Fruit fly (Drosophila melanogaster) whole organism, embryonic: ENCODE results near the gene cher.

Source experiments
- ATbp ChIP-seq: fragments of 200-800 bp; sonication (Bioruptor generic); optimal IDR thresholded peaks from 2 replicates; lab custom pipeline; 2017; ENCODE audit warnings: missing biosample characterization, mild to moderate bottlenecking, missing genetic modification characterization, missing genetic modification reagents
- CG10565 ChIP-seq: fragments of 200-800 bp; sonication (Bioruptor generic); optimal IDR thresholded peaks from 3 replicates; lab custom pipeline; 2016; ENCODE audit warnings: missing biosample characterization, mild to moderate bottlenecking, missing genetic modification characterization
- CG11723 ChIP-seq: fragments of 200-800 bp; sonication (Bioruptor generic); optimal IDR thresholded peaks from 2 replicates; lab custom pipeline; 2017; ENCODE audit warnings: missing biosample characterization, mild to moderate bottlenecking, missing genetic modification characterization
- CG12391 ChIP-seq: fragments of 200-800 bp; sonication (Bioruptor generic); optimal IDR thresholded peaks from 3 replicates; lab custom pipeline; 2018; ENCODE audit warnings: missing biosample characterization, mild to moderate bottlenecking, missing genetic modification characterization, moderate library complexity
- CG13287 ChIP-seq: fragments of 200-800 bp; sonication (Bioruptor generic); IDR thresholded peaks from 2 replicates; pipeline ENCODE4 v1.3.6; 2022; ENCODE audit warnings: missing biosample characterization, missing genetic modification characterization; ENCODE audit not compliant: partially characterized antibody
- CG15011 ChIP-seq: fragments of 200-800 bp; sonication (Bioruptor generic); optimal IDR thresholded peaks from 3 replicates; lab custom pipeline; 2018; ENCODE audit warnings: missing biosample characterization, mild to moderate bottlenecking, missing genetic modification characterization
- CG17385 ChIP-seq: fragments of 200-800 bp; sonication (Bioruptor generic); optimal IDR thresholded peaks from 3 replicates; lab custom pipeline; 2018; ENCODE audit warnings: missing biosample characterization, mild to moderate bottlenecking, missing genetic modification characterization
- CG17568 ChIP-seq: fragments of 200-800 bp; sonication (Bioruptor generic); optimal IDR thresholded peaks from 2 replicates; lab custom pipeline; 2018; ENCODE audit warnings: missing biosample characterization, mild to moderate bottlenecking, missing genetic modification characterization, moderate library complexity
- CG2120 ChIP-seq: fragments of 200-800 bp; sonication (Bioruptor generic); optimal IDR thresholded peaks from 3 replicates; lab custom pipeline; 2016; ENCODE audit warnings: missing biosample characterization, missing genetic modification characterization
- CG30431 ChIP-seq: fragments of 200-800 bp; sonication (Bioruptor generic); optimal IDR thresholded peaks from 2 replicates; lab custom pipeline; 2017; ENCODE audit warnings: missing biosample characterization, missing genetic modification characterization
- CG34422 ChIP-seq: fragments of 200-800 bp; sonication (Bioruptor generic); IDR thresholded peaks from 3 replicates; pipeline ENCODE4 v1.3.6; 2022; ENCODE audit warnings: missing biosample characterization, missing genetic modification characterization
- CG4328 ChIP-seq: fragments of 200-800 bp; sonication (Bioruptor generic); optimal IDR thresholded peaks from 3 replicates; lab custom pipeline; 2017; ENCODE audit warnings: missing biosample characterization, missing genetic modification reagents, missing genetic modification characterization
- CG5180 ChIP-seq: fragments of 200-800 bp; sonication (Bioruptor generic); optimal IDR thresholded peaks from 3 replicates; lab custom pipeline; 2017; ENCODE audit warnings: missing biosample characterization, missing genetic modification characterization, mild to moderate bottlenecking, moderate library complexity, missing genetic modification reagents
- CG5245 ChIP-seq: fragments of 200-800 bp; sonication (Bioruptor generic); optimal IDR thresholded peaks from 3 replicates; lab custom pipeline; 2016; ENCODE audit warnings: missing biosample characterization, missing genetic modification characterization
- CG6791 ChIP-seq: fragments of 200-800 bp; sonication (Bioruptor generic); IDR thresholded peaks from 3 replicates; pipeline ENCODE4 v1.3.6; 2022; ENCODE audit warnings: missing biosample characterization, missing genetic modification characterization; ENCODE audit not compliant: partially characterized antibody
- CG6813 ChIP-seq: fragments of 200-800 bp; sonication (Bioruptor generic); optimal IDR thresholded peaks from 2 replicates; lab custom pipeline; 2017; ENCODE audit warnings: missing biosample characterization, missing genetic modification characterization, mild to moderate bottlenecking, moderate library complexity, missing genetic modification reagents
- CG7271 ChIP-seq: fragments of 200-800 bp; sonication (Bioruptor generic); optimal IDR thresholded peaks from 2 replicates; lab custom pipeline; 2018; ENCODE audit warnings: missing biosample characterization, mild to moderate bottlenecking, missing genetic modification characterization, moderate library complexity
- CG7963 ChIP-seq: fragments of 200-800 bp; sonication (Bioruptor generic); IDR thresholded peaks from 3 replicates; pipeline ENCODE4 v1.3.6; 2022; ENCODE audit warnings: missing biosample characterization, missing genetic modification characterization; ENCODE audit not compliant: partially characterized antibody
- CG8944 ChIP-seq: fragments of 200-800 bp; sonication (Bioruptor generic); optimal IDR thresholded peaks from 3 replicates; lab custom pipeline; 2016; ENCODE audit warnings: missing biosample characterization, missing genetic modification characterization
- CG9876 ChIP-seq: fragments of 200-800 bp; sonication (Bioruptor generic); optimal IDR thresholded peaks from 2 replicates; lab custom pipeline; 2016; ENCODE audit warnings: missing biosample characterization, missing genetic modification characterization
- HmgZ ChIP-seq: fragments of 200-800 bp; sonication (Bioruptor generic); optimal IDR thresholded peaks from 2 replicates; lab custom pipeline; 2018; ENCODE audit warnings: missing biosample characterization, mild to moderate bottlenecking, missing genetic modification characterization
- Hr51 ChIP-seq, 2 experiments: fragments of 200-800 bp; sonication (Bioruptor generic); optimal IDR thresholded peaks; 2 replicates in 1 of 2; 3 replicates in 1 of 2; lab custom pipeline; 2016 to 2018; ENCODE audit warnings: missing biosample characterization in 2 of 2, missing genetic modification characterization in 2 of 2, mild to moderate bottlenecking in 1 of 2, moderate library complexity in 1 of 2
- Kr ChIP-seq: fragments of 200-800 bp; sonication (Bioruptor generic); optimal IDR thresholded peaks from 2 replicates; lab custom pipeline; 2017; ENCODE audit warnings: missing biosample characterization, mild to moderate bottlenecking, missing genetic modification characterization
- Mad ChIP-seq: fragments of 200-800 bp; sonication (Bioruptor generic); optimal IDR thresholded peaks from 2 replicates; lab custom pipeline; 2016; ENCODE audit warnings: missing biosample characterization, missing genetic modification characterization
- Med ChIP-seq: fragments of 200-800 bp; sonication (Bioruptor generic); peaks from one replicate; lab custom pipeline; 2016; ENCODE audit warnings: missing biosample characterization, missing genetic modification characterization, mild to moderate bottlenecking, inconsistent platforms, moderate library complexity
- Mes4 ChIP-seq: fragments of 200-800 bp; sonication (Bioruptor generic); optimal IDR thresholded peaks from 2 replicates; lab custom pipeline; 2016; ENCODE audit warnings: missing biosample characterization, missing genetic modification characterization
- Oli ChIP-seq: fragments of 200-800 bp; sonication (Bioruptor generic); optimal IDR thresholded peaks from 2 replicates; lab custom pipeline; 2018; ENCODE audit warnings: missing biosample characterization, mild to moderate bottlenecking, missing genetic modification characterization, moderate library complexity
- Poxn ChIP-seq: fragments of 200-800 bp; sonication (Bioruptor generic); IDR thresholded peaks from 2 replicates; pipeline ENCODE4 v1.3.6; 2022; ENCODE audit warnings: missing biosample characterization, missing genetic modification characterization
- Six4 ChIP-seq: fragments of 200-800 bp; sonication (Bioruptor generic); optimal IDR thresholded peaks from 2 replicates; lab custom pipeline; 2016; ENCODE audit warnings: missing biosample characterization, missing genetic modification characterization
- Sox102F ChIP-seq: fragments of 200-800 bp; sonication (Bioruptor generic); optimal IDR thresholded peaks from 2 replicates; lab custom pipeline; 2018; ENCODE audit warnings: missing biosample characterization, mild to moderate bottlenecking, missing genetic modification characterization, moderate library complexity
- YL-1 ChIP-seq: fragments of 200-800 bp; sonication (Bioruptor generic); optimal IDR thresholded peaks from 3 replicates; lab custom pipeline; 2017; ENCODE audit warnings: missing biosample characterization, mild to moderate bottlenecking, missing genetic modification characterization
- ab ChIP-seq: fragments of 200-800 bp; sonication (Bioruptor generic); optimal IDR thresholded peaks from 2 replicates; lab custom pipeline; 2016; ENCODE audit warnings: missing biosample characterization, missing genetic modification characterization
- bab2 ChIP-seq: fragments of 200-800 bp; sonication (Bioruptor generic); optimal IDR thresholded peaks from 2 replicates; lab custom pipeline; 2016; ENCODE audit warnings: missing biosample characterization, missing genetic modification characterization
- br ChIP-seq: fragments of >200 bp; optimal IDR thresholded peaks from 2 replicates; lab custom pipeline; 2017
- croc ChIP-seq: fragments of 200-800 bp; sonication (Bioruptor generic); conservative IDR thresholded peaks from 3 replicates; pipeline ENCODE4 v1.3.6; 2022; ENCODE audit warnings: missing biosample characterization, missing genetic modification characterization
- eyg ChIP-seq: fragments of 200-800 bp; sonication (Bioruptor generic); optimal IDR thresholded peaks from 3 replicates; lab custom pipeline; 2016; ENCODE audit warnings: missing biosample characterization, missing genetic modification characterization
- fru ChIP-seq: fragments of >200 bp; optimal IDR thresholded peaks from 2 replicates; lab custom pipeline; 2017
- ftz-f1 ChIP-seq: fragments of 200-800 bp; sonication (Bioruptor generic); optimal IDR thresholded peaks from 2 replicates; lab custom pipeline; 2016; ENCODE audit warnings: missing biosample characterization, missing genetic modification characterization
- kah ChIP-seq: fragments of 200-800 bp; sonication (Bioruptor generic); optimal IDR thresholded peaks from 2 replicates; lab custom pipeline; 2018; ENCODE audit warnings: missing biosample characterization, mild to moderate bottlenecking, missing genetic modification characterization
- ken ChIP-seq: fragments of 200-800 bp; sonication (Bioruptor generic); IDR thresholded peaks from 3 replicates; pipeline ENCODE4 v1.3.6; 2022; ENCODE audit warnings: missing biosample characterization, missing genetic modification characterization
- lilli ChIP-seq: fragments of 200-800 bp; sonication (Bioruptor generic); optimal IDR thresholded peaks from 3 replicates; lab custom pipeline; 2016; ENCODE audit warnings: missing biosample characterization, missing genetic modification characterization
- luna ChIP-seq: fragments of 200-800 bp; sonication (Bioruptor generic); optimal IDR thresholded peaks from 2 replicates; lab custom pipeline; 2016; ENCODE audit warnings: missing biosample characterization, missing genetic modification characterization
- odd ChIP-seq: fragments of 200-800 bp; sonication (Bioruptor generic); optimal IDR thresholded peaks from 2 replicates; lab custom pipeline; 2017; ENCODE audit warnings: missing biosample characterization, mild to moderate bottlenecking, missing genetic modification characterization
- pho ChIP-seq: fragments of 200-800 bp; sonication (Bioruptor generic); optimal IDR thresholded peaks from 2 replicates; lab custom pipeline; 2016; ENCODE audit warnings: missing biosample characterization, missing genetic modification characterization
- pita ChIP-seq: fragments of 200-800 bp; sonication (Bioruptor generic); optimal IDR thresholded peaks from 2 replicates; lab custom pipeline; 2017; ENCODE audit warnings: missing biosample characterization, mild to moderate bottlenecking, missing genetic modification characterization
- stc ChIP-seq: fragments of 200-800 bp; sonication (Bioruptor generic); IDR thresholded peaks from 2 replicates; pipeline ENCODE4 v1.3.6; 2022; ENCODE audit warnings: missing biosample characterization, missing genetic modification characterization
- tna ChIP-seq: fragments of 200-800 bp; sonication (Bioruptor generic); IDR thresholded peaks from 2 replicates; pipeline ENCODE4 v1.3.6; 2022; ENCODE audit warnings: missing biosample characterization, missing genetic modification characterization; ENCODE audit not compliant: partially characterized antibody
- twi ChIP-seq: fragments of 200-800 bp; optimal IDR thresholded peaks from 2 replicates; lab custom pipeline; 2019; ENCODE audit warnings: missing biosample characterization, mild to moderate bottlenecking, missing genetic modification characterization, moderate library complexity
- wdn ChIP-seq: fragments of 200-800 bp; sonication (Bioruptor generic); IDR thresholded peaks from 2 replicates; pipeline ENCODE4 v1.3.6; 2022; ENCODE audit warnings: missing biosample characterization, missing genetic modification characterization

Gene cher

DNA sequence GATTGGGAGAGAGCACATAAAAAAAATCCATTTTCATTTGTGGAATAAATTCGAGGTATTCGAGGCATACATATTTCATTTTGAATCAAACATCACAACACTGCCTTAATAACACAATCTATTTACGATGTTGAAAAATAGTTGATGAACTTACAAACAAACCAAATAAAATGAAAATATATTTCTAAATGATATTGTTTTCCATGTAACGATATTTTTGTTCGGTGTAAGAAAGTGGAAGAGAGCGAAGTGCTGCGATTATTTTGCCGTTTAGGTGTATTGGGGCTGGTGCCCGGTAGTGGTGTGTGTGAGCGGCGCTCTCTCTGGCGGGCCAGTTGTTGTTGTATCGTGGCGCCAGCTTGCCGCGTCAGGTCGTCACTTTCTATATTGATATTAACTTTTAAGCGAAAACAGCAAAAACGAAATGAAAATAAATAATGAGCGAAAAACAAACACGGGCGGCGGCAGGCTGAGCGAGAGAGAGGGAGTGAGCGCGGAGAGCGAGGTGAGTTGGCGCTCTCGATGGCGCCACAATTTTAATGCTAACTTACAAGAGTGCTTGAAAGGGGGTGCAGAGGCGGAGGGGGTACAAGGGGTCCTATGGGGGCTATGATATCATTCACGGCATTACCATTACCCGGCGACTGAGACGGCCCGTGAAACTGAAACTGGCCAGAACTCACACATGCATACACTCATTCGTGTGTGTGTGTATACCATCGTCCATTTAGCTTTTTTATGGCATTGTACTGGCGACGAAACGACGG is 60.0 kb downstream of the cher start (continued):
- TF ChIP-seq CG17385 (GFP tag; lab: Kevin White, UChicago) (peak; percentile 90), pho (GFP tag; lab: Kevin White, UChicago) (peak; percentile 92), eyg (GFP tag; lab: Kevin White, UChicago) (peak; percentile 70), croc (GFP tag; lab: Robert Waterston, UW) (peak; percentile 88), CG17568 (GFP tag; lab: Kevin White, UChicago) (peak; percentile 86), br (lab: Kevin White, UChicago) (no peak), Sox102F (GFP tag; lab: Kevin White, UChicago) (peak; percentile 97), CG8944 (peak; percentile 87), Poxn (peak; percentile 61), CG30431 (GFP tag; lab: Kevin White, UChicago) (peak; percentile 82), wdn (GFP tag; lab: Robert Waterston, UW) (peak; percentile 84), CG15011 (GFP tag; lab: Kevin White, UChicago) (peak; percentile 88), Six4 (GFP tag; lab: Kevin White, UChicago) (peak; percentile 84), pita (GFP tag; lab: Kevin White, UChicago) (no peak), CG4328 (GFP tag; lab: Kevin White, UChicago) (peak; percentile 86), Mad (peak; percentile 81), twi (tag; lab: Kevin White, UChicago) (peak; percentile 74), CG7271 (tag; lab: Kevin White, UChicago) (peak; percentile 48), YL-1 (GFP tag; lab: Kevin White, UChicago) (peak; percentile 68), CG34422 (GFP tag; lab: Robert Waterston, UW) (peak; percentile 89), lilli (GFP tag; lab: Kevin White, UChicago) (peak; percentile 97), CG13287 (0 out of 2 replicates have a peak, but pooled peaks have one; percentile 34), HmgZ (tag; lab: Kevin White, UChicago) (peak; percentile 91), stc (GFP tag; lab: Robert Waterston, UW) (peak; percentile 93), Oli (peak; percentile 95), ken (peak; percentile 85), Med (GFP tag; lab: Kevin White, UChicago) (peak; percentile 98), tna (GFP tag; lab: Robert Waterston, UW) (no peak), kah (peak; percentile 82), CG6791 (no peak), CG6813 (GFP tag; lab: Kevin White, UChicago) (peak; percentile 90), odd (GFP tag; lab: Kevin White, UChicago) (peak; percentile 87), Hr51 (GFP tag; optimal IDR thresholded peaks at IDR 0.05; lab: Kevin White, UChicago) (peak; percentile 82 to 97), bab2 (GFP tag; lab: Kevin White, UChicago) (peak; percentile 93), CG10565 (peak; percentile 63), CG9876 (GFP tag; lab: Kevin White, UChicago) (peak; percentile 73), CG7963 (GFP tag; lab: Robert Waterston, UW) (no peak), CG12391 (tag; lab: Kevin White, UChicago) (peak; percentile 97), CG5245 (peak; percentile 86), Mes4 (GFP tag; lab: Kevin White, UChicago) (peak; percentile 80), CG11723 (GFP tag; lab: Kevin White, UChicago) (peak; percentile 88), luna (GFP tag; lab: Kevin White, UChicago) (peak; percentile 83), fru (lab: Kevin White, UChicago) (no peak), CG5180 (peak; percentile 83), ATbp (GFP tag; lab: Kevin White, UChicago) (peak; percentile 93), ab (GFP tag; lab: Kevin White, UChicago) (peak; percentile 60), ftz-f1 (GFP tag; lab: Kevin White, UChicago) (peak; percentile 38), Kr (GFP tag; lab: Kevin White, UChicago) (no peak), CG2120 (GFP tag; lab: Kevin White, UChicago) (peak; percentile 98)
